Fruit fly (Drosophila melanogaster) S2 (cell line): ENCODE data around the gene CG5793.

ENCODE experiments used
- CG8478 ChIP-seq: fragments of >200 bp; optimal IDR thresholded peaks from 2 replicates; lab custom pipeline; 2018
- CTCF ChIP-seq, 2 experiments: fragments of >200 bp; optimal IDR thresholded peaks; 2 replicates each; lab custom pipeline; 2018

DNA sequence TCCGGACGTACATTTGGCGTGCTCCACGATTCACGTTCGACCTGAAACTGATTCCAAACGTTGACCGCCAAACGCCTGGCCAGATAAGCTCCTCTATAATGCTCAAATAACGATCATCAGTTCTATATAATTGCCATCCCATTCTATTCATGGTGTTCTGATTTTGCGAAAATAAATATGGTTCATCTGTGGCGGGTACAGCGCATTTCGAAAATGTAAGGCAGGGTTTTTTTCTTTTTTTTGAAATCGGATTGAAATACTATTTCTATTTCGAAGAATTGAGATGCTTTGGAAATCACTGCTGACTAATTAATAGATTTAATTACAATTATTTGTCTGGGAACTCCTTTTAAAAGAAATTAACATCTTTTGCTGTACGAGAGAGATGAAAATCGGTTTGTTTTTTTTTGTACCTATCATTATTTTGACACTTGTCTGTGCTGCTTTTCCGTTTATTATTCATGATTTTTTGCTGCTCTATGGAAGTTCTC is 33.7 kb downstream of the CG5793 start, which contains the start of gene cDIP:
- TF ChIP-seq CG8478 (lab: Kevin White, UChicago) (no peak), CTCF (optimal IDR thresholded peaks at IDR 0.05; lab: Kevin White, UChicago) (no peak)
